ENCODE assay signal across 1 worm cellular context in the genomic region with DNA sequence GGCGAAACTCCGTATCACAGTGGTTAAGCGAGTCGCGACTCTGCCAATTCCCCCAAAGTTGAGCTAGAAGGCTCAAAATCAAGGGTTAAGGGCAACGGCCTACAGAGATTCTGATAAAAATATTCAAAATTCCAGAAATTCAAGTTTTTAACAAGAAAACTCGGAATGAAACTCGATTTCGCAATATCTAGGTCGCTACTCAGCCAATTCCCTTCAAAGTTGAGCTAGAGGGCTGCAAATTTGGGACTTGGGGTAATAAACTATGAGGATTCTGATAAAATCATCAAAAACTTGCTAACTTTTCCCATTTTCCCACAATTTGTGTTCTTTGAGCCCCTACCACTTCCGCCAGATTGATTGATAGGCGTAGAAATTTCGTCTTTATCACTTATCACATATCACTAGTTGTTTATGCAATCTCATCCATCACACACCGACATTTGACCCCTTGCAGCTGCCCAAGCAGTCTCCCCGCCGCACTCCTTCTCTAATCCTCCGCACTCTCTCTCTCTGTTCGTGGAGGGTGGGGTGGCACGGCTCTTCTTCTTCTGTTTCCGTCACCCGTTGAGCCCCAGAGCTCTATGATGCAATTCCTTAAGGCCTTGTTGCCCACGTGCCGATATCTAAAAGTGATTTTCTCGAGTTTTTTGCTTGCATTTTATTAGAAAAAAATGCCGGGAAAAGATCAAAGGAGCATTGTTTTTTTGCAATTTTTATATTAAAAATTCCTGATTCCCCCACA.
TF ChIP-seq lines count a peak whose summit lies in the region.

No protein-coding gene starts in this region.

TF ChIP-seq in whole organism, L4 larva, 104 proteins besides CTCF, POLR2A, EP300 and RAD21 (continued from another document):
- TF ChIP-seq T20F7.1 (GFP tag; optimal IDR thresholded peaks at IDR 0.05; lab: Kevin White, UChicago), result no peak
- peak; percentile 78 for TF ChIP-seq set-16 (GFP tag; IDR thresholded peaks at IDR 0.05; lab: Robert Waterston, UW)
